Fruit fly (Drosophila melanogaster) whole organism, embryonic: ENCODE data around the gene stg1.
A peak's percentile ranks its signal among the peaks of the same experiment; 100 is the strongest.

Experiments used
- Adf1 ChIP-seq: fragments of 200-800 bp; sonication (Bioruptor generic); IDR thresholded peaks from 2 replicates; pipeline ENCODE4 v1.3.6; 2022; ENCODE audit warnings: missing biosample characterization, missing genetic modification characterization
- Asciz ChIP-seq: fragments of 200-800 bp; sonication (Bioruptor generic); optimal IDR thresholded peaks from 2 replicates; lab custom pipeline; 2017; ENCODE audit warnings: missing biosample characterization, mild to moderate bottlenecking, missing genetic modification characterization, missing genetic modification reagents
- B-H1 ChIP-seq: fragments of 200-800 bp; sonication (Bioruptor generic); IDR thresholded peaks from 3 replicates; pipeline ENCODE4 v1.3.6; 2022; ENCODE audit warnings: missing biosample characterization, missing genetic modification characterization
- B-H2 ChIP-seq: fragments of 200-800 bp; sonication (Bioruptor generic); optimal IDR thresholded peaks from 2 replicates; lab custom pipeline; 2018; ENCODE audit warnings: missing biosample characterization, mild to moderate bottlenecking, missing genetic modification characterization
- CG10462 ChIP-seq: fragments of 200-800 bp; sonication (Bioruptor generic); optimal IDR thresholded peaks from 2 replicates; lab custom pipeline; 2016; ENCODE audit warnings: missing biosample characterization, missing genetic modification characterization
- CG10654 ChIP-seq: fragments of 200-800 bp; sonication (Bioruptor generic); optimal IDR thresholded peaks from 2 replicates; lab custom pipeline; 2016; ENCODE audit warnings: missing biosample characterization, missing genetic modification characterization
- CG12659 ChIP-seq: fragments of 200-800 bp; sonication (Bioruptor generic); optimal IDR thresholded peaks from 3 replicates; lab custom pipeline; 2017; ENCODE audit warnings: mild to moderate bottlenecking, missing biosample characterization, missing genetic modification reagents, missing genetic modification characterization
- CG15073 ChIP-seq: fragments of 200-800 bp; sonication (Bioruptor generic); optimal IDR thresholded peaks from 2 replicates; lab custom pipeline; 2016; ENCODE audit warnings: missing biosample characterization, missing genetic modification characterization
- CG17385 ChIP-seq: fragments of 200-800 bp; sonication (Bioruptor generic); optimal IDR thresholded peaks from 3 replicates; lab custom pipeline; 2018; ENCODE audit warnings: missing biosample characterization, mild to moderate bottlenecking, missing genetic modification characterization
- CG18011 ChIP-seq: fragments of 200-800 bp; sonication (Bioruptor generic); optimal IDR thresholded peaks from 2 replicates; lab custom pipeline; 2017; ENCODE audit warnings: missing biosample characterization, missing genetic modification characterization, mild to moderate bottlenecking, moderate library complexity, missing genotype
- CG2120 ChIP-seq: fragments of 200-800 bp; sonication (Bioruptor generic); optimal IDR thresholded peaks from 3 replicates; lab custom pipeline; 2016; ENCODE audit warnings: missing biosample characterization, missing genetic modification characterization
- CG3065 ChIP-seq: fragments of 200-800 bp; sonication (Bioruptor generic); optimal IDR thresholded peaks from 2 replicates; lab custom pipeline; 2016; ENCODE audit warnings: missing biosample characterization, missing genetic modification characterization
- CG4707 ChIP-seq: fragments of 200-800 bp; sonication (Bioruptor generic); optimal IDR thresholded peaks from 2 replicates; lab custom pipeline; 2018; ENCODE audit warnings: missing biosample characterization, mild to moderate bottlenecking, missing genetic modification characterization, moderate library complexity
- CG4730 ChIP-seq: fragments of 200-800 bp; sonication (Bioruptor generic); IDR thresholded peaks from 2 replicates; pipeline ENCODE4 v1.3.6; 2022; ENCODE audit warnings: missing biosample characterization, missing genetic modification characterization
- CG4820 ChIP-seq: fragments of 200-800 bp; sonication (Bioruptor generic); optimal IDR thresholded peaks from 3 replicates; lab custom pipeline; 2016; ENCODE audit warnings: missing biosample characterization, missing genetic modification characterization
- CG8281 ChIP-seq: fragments of 200-800 bp; sonication (Bioruptor generic); optimal IDR thresholded peaks from 2 replicates; lab custom pipeline; 2018; ENCODE audit warnings: missing biosample characterization, mild to moderate bottlenecking, missing genetic modification characterization, moderate library complexity
- CG8388 ChIP-seq: fragments of 200-800 bp; sonication (Bioruptor generic); optimal IDR thresholded peaks from 2 replicates; lab custom pipeline; 2019; ENCODE audit warnings: missing biosample characterization, mild to moderate bottlenecking, missing genetic modification characterization, moderate library complexity
- CG9932 ChIP-seq: fragments of 200-800 bp; sonication (Bioruptor generic); IDR thresholded peaks from 2 replicates; pipeline ENCODE4 v1.3.6; 2022; ENCODE audit warnings: missing biosample characterization, missing genetic modification characterization
- CkIIα-i1 ChIP-seq: fragments of 200-800 bp; sonication (Bioruptor generic); IDR thresholded peaks from 2 replicates; pipeline ENCODE4 v1.3.6; 2022; ENCODE audit warnings: missing biosample characterization, missing genetic modification characterization
- Drgx ChIP-seq: fragments of 200-800 bp; sonication (Bioruptor generic); IDR thresholded peaks from 2 replicates; pipeline ENCODE4 v1.3.6; 2022; ENCODE audit warnings: missing biosample characterization, missing genetic modification characterization
- HLHmδ ChIP-seq: fragments of 200-800 bp; sonication (Bioruptor generic); optimal IDR thresholded peaks from 2 replicates; lab custom pipeline; 2018; ENCODE audit warnings: missing biosample characterization, mild to moderate bottlenecking, missing genetic modification characterization, moderate library complexity
- MTF-1 ChIP-seq: fragments of 200-800 bp; sonication (Bioruptor generic); optimal IDR thresholded peaks from 2 replicates; lab custom pipeline; 2018; ENCODE audit warnings: missing biosample characterization, mild to moderate bottlenecking, missing genetic modification characterization, borderline replicate concordance
- Rx ChIP-seq: fragments of 200-800 bp; sonication (Bioruptor generic); IDR thresholded peaks from 2 replicates; pipeline ENCODE4 v1.3.6; 2022; ENCODE audit warnings: missing biosample characterization, missing genetic modification characterization
- Ssrp ChIP-seq: fragments of 200-800 bp; sonication (Bioruptor generic); optimal IDR thresholded peaks from 2 replicates; lab custom pipeline; 2018; ENCODE audit warnings: missing biosample characterization, mild to moderate bottlenecking, missing genetic modification characterization, moderate library complexity
- Trl ChIP-seq, 3 experiments: fragments of >200 bp in 2 of 3; fragments of 200-800 bp in 1 of 3; sonication (Bioruptor generic) in 1 of 3; optimal IDR thresholded peaks; 2 replicates in 1 of 3; 3 replicates in 2 of 3; lab custom pipeline; 2016 to 2017; ENCODE audit warnings: missing biosample characterization in 1 of 3, missing genetic modification characterization in 1 of 3
- cg ChIP-seq: fragments of 200-800 bp; sonication (Bioruptor generic); optimal IDR thresholded peaks from 3 replicates; lab custom pipeline; 2019; ENCODE audit warnings: missing biosample characterization, mild to moderate bottlenecking, missing genetic modification characterization, moderate library complexity
- crol ChIP-seq: fragments of 200-800 bp; sonication (Bioruptor generic); IDR thresholded peaks from 2 replicates; pipeline ENCODE4 v1.3.6; 2022; ENCODE audit warnings: missing biosample characterization, missing genetic modification characterization
- gce ChIP-seq: fragments of 200-800 bp; sonication (Bioruptor generic); IDR thresholded peaks from 3 replicates; pipeline ENCODE4 v1.3.6; 2022; ENCODE audit warnings: missing biosample characterization, missing genetic modification characterization
- gsb ChIP-seq: fragments of 200-800 bp; sonication (Bioruptor generic); IDR thresholded peaks from 2 replicates; pipeline ENCODE4 v1.3.6; 2022; ENCODE audit warnings: missing biosample characterization, missing genetic modification characterization
- ind ChIP-seq: fragments of 200-800 bp; sonication (Bioruptor generic); optimal IDR thresholded peaks from 3 replicates; lab custom pipeline; 2016; ENCODE audit warnings: missing biosample characterization, missing genetic modification characterization
- kah ChIP-seq: fragments of 200-800 bp; sonication (Bioruptor generic); optimal IDR thresholded peaks from 2 replicates; lab custom pipeline; 2018; ENCODE audit warnings: missing biosample characterization, mild to moderate bottlenecking, missing genetic modification characterization
- ken ChIP-seq: fragments of 200-800 bp; sonication (Bioruptor generic); IDR thresholded peaks from 3 replicates; pipeline ENCODE4 v1.3.6; 2022; ENCODE audit warnings: missing biosample characterization, missing genetic modification characterization
- kni ChIP-seq: fragments of 200-800 bp; sonication (Bioruptor generic); optimal IDR thresholded peaks from 3 replicates; lab custom pipeline; 2017; ENCODE audit warnings: mild to moderate bottlenecking, missing biosample characterization, missing genetic modification reagents, missing genetic modification characterization
- lbe ChIP-seq: fragments of 200-800 bp; sonication (Bioruptor generic); optimal IDR thresholded peaks from 2 replicates; lab custom pipeline; 2016; ENCODE audit warnings: missing biosample characterization, mild to moderate bottlenecking, missing genetic modification characterization
- maf-S ChIP-seq: fragments of 200-800 bp; sonication (Bioruptor generic); optimal IDR thresholded peaks from 2 replicates; lab custom pipeline; 2016; ENCODE audit warnings: missing biosample characterization, missing genetic modification characterization
- nom ChIP-seq: fragments of 200-800 bp; sonication (Bioruptor generic); optimal IDR thresholded peaks from 2 replicates; lab custom pipeline; 2017; ENCODE audit warnings: missing biosample characterization, missing genetic modification characterization, mild to moderate bottlenecking, moderate library complexity, missing genetic modification reagents
- pb ChIP-seq: fragments of 200-800 bp; sonication (Bioruptor generic); optimal IDR thresholded peaks from 3 replicates; lab custom pipeline; 2016; ENCODE audit warnings: missing biosample characterization, missing genetic modification characterization
- pros ChIP-seq: fragments of 200-800 bp; sonication (Bioruptor generic); optimal IDR thresholded peaks from 3 replicates; lab custom pipeline; 2019; ENCODE audit warnings: missing biosample characterization, mild to moderate bottlenecking, missing genetic modification characterization, moderate library complexity
- rib ChIP-seq: fragments of 200-800 bp; sonication (Bioruptor generic); IDR thresholded peaks from 2 replicates; pipeline ENCODE4 v1.3.6; 2022; ENCODE audit warnings: missing biosample characterization, missing genetic modification characterization
- ro ChIP-seq: fragments of 200-800 bp; sonication (Bioruptor generic); IDR thresholded peaks from 2 replicates; pipeline ENCODE4 v1.3.6; 2022; ENCODE audit warnings: missing biosample characterization, missing genetic modification characterization
- sd ChIP-seq: fragments of 200-800 bp; sonication (Bioruptor generic); optimal IDR thresholded peaks from 3 replicates; lab custom pipeline; 2018; ENCODE audit warnings: missing biosample characterization, mild to moderate bottlenecking, missing genetic modification characterization, moderate library complexity
- sens ChIP-seq: fragments of 200-800 bp; sonication (Bioruptor generic); peaks from one replicate; lab custom pipeline; 2016; ENCODE audit warnings: missing biosample characterization, missing genetic modification characterization
- sens-2 ChIP-seq: fragments of 200-800 bp; sonication (Bioruptor generic); IDR thresholded peaks from 2 replicates; pipeline ENCODE4 v1.3.6; 2022; ENCODE audit warnings: missing biosample characterization, missing genetic modification characterization
- sob ChIP-seq: fragments of 200-800 bp; sonication (Bioruptor generic); IDR thresholded peaks from 2 replicates; pipeline ENCODE4 v1.3.6; 2022; ENCODE audit warnings: missing biosample characterization, missing genetic modification characterization
- sr ChIP-seq: fragments of 200-800 bp; sonication (Bioruptor generic); IDR thresholded peaks from 3 replicates; pipeline ENCODE4 v1.3.6; 2022; ENCODE audit warnings: missing biosample characterization, missing genetic modification characterization
- vvl ChIP-seq: fragments of 200-800 bp; sonication (Bioruptor generic); IDR thresholded peaks from 2 replicates; pipeline ENCODE4 v1.3.6; 2022; ENCODE audit warnings: missing biosample characterization, missing genetic modification characterization
- z ChIP-seq: fragments of 200-800 bp; sonication (Bioruptor generic); IDR thresholded peaks from 3 replicates; pipeline ENCODE4 v1.3.6; 2022; ENCODE audit warnings: missing biosample characterization, missing genetic modification characterization

stg1 gene

dm6 chrX:21053849-21054581 is 39.6 kb upstream of the stg1 start, which contains the start of the genes Stt3A and bves (continued):
- TF ChIP-seq gsb, result peak; percentile 94

dm6 chrX:21054963-21055480 is 38.6 kb upstream of the stg1 start:
- TF ChIP-seq CG8388 (GFP tag; lab: Kevin White, UChicago) (no peak), B-H1 (GFP tag; lab: Robert Waterston, UW) (no peak), rib (GFP tag; lab: Robert Waterston, UW) (peak; percentile 20; the same call in 1 of the 2 replicates), CG15073 (GFP tag; lab: Kevin White, UChicago) (peak; percentile 75), Drgx (GFP tag; lab: Robert Waterston, UW) (peak; percentile 44; the same call in 1 of the 2 replicates), nom (GFP tag; lab: Kevin White, UChicago) (peak; percentile 72), CG9932 (GFP tag; lab: Robert Waterston, UW) (no peak), cg (GFP tag; lab: Kevin White, UChicago) (peak; percentile 81), CG18011 (GFP tag; lab: Kevin White, UChicago) (no peak), sd (peak; percentile 60), sens (GFP tag; lab: Kevin White, UChicago) (peak; percentile 53), CG2120 (GFP tag; lab: Kevin White, UChicago) (no peak), kni (GFP tag; lab: Kevin White, UChicago) (peak; percentile 15), Ssrp (tag; lab: Kevin White, UChicago) (no peak), CG4707 (no peak), Asciz (no peak), sr (peak; percentile 61; the same call in 2 of the 3 replicates), ind (no peak), pb (GFP tag; lab: Kevin White, UChicago) (no peak), Rx (GFP tag; lab: Robert Waterston, UW) (no peak), CkIIα-i1 (GFP tag; lab: Robert Waterston, UW) (no peak), z (GFP tag; lab: Robert Waterston, UW) (0 out of 3 replicates have a peak, but pooled peaks have one; percentile 15), CG17385 (GFP tag; lab: Kevin White, UChicago) (peak; percentile 85), ken (0 out of 3 replicates have a peak, but pooled peaks have one; percentile 28), sens-2 (no peak), CG8281 (tag; lab: Kevin White, UChicago) (no peak), kah (GFP tag; lab: Kevin White, UChicago) (no peak), CG4730 (GFP tag; lab: Robert Waterston, UW) (no peak), sob (GFP tag; lab: Robert Waterston, UW) (no peak), CG12659 (GFP tag; lab: Kevin White, UChicago) (no peak), Trl (optimal IDR thresholded peaks at IDR 0.05; lab: Kevin White, UChicago) (peak in 1 of 2 experiments; percentile 5), Trl (GFP tag; optimal IDR thresholded peaks at IDR 0.05; lab: Kevin White, UChicago) (no peak), Adf1 (GFP tag; lab: Robert Waterston, UW) (peak; percentile 31; the same call in 1 of the 2 replicates), lbe (no peak), CG4820 (GFP tag; lab: Kevin White, UChicago) (no peak), CG10654 (GFP tag; lab: Kevin White, UChicago) (no peak), ro (GFP tag; lab: Robert Waterston, UW) (no peak), B-H2 (GFP tag; lab: Kevin White, UChicago) (no peak), CG3065 (GFP tag; lab: Kevin White, UChicago) (no peak), crol (GFP tag; lab: Robert Waterston, UW) (peak; percentile 93), CG10462 (GFP tag; lab: Kevin White, UChicago) (no peak), vvl (GFP tag; lab: Robert Waterston, UW) (peak; percentile 12; the same call in 1 of the 2 replicates), pros (GFP tag; lab: Kevin White, UChicago) (peak; percentile 10), maf-S (no peak), HLHmδ (GFP tag; lab: Kevin White, UChicago) (peak; percentile 16), MTF-1 (GFP tag; lab: Kevin White, UChicago) (no peak), gce (GFP tag; lab: Robert Waterston, UW) (0 out of 3 replicates have a peak, but pooled peaks have one; percentile 13)
